Worm (Caenorhabditis elegans): ENCODE results near the gene R10E4.1.

R10E4.1 gene

DNA sequence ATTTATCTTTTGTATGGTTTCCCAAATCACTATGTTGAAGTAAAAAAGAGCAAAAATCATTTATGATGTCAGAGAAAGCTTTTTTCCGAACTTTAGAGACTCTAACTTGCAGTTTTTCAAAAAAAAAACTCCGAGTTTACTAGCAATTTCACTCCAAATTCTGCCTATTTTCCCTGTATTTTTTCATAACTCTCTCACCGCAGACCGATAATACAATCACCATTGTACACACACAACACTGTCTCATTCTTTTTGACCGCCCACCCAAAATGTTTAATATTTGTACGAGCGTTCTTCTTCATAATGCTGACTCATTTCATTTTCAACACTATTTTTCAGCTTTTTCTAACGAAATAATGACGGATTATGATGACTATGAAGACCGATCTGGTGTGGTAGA lies 40.7 kb upstream of the R10E4.1 start, which contains the start of gene F43C1.5:
Gene F43C1.5, plus strand, starts transcription at position 301 of the 400 bp plus-strand sequence.
- TF ChIP-seq ceh-13 (GFP tag; optimal IDR thresholded peaks at IDR 0.05) (no peak), pes-1 (GFP tag; IDR thresholded peaks at IDR 0.05) (no peak), B0310.2 (tag; optimal IDR thresholded peaks at IDR 0.05) (no peak), sea-1 (GFP tag; conservative IDR thresholded peaks at IDR 0.05) (no peak), scrt-1 (GFP tag; IDR thresholded peaks at IDR 0.05) (no peak), ama-1 (optimal IDR thresholded peaks at IDR 0.05) (no peak), flt-1 (GFP tag; IDR thresholded peaks at IDR 0.05) (no peak), ceh-36 (tag; optimal IDR thresholded peaks at IDR 0.05) (no peak), aly-1 (tag; optimal IDR thresholded peaks at IDR 0.05) (no peak), ets-7 (tag; optimal IDR thresholded peaks at IDR 0.05) (no peak), tra-4 (tag; optimal IDR thresholded peaks at IDR 0.05) (no peak), tbx-11 (GFP tag; IDR thresholded peaks at IDR 0.05) (no peak), hnd-1 (tag; optimal IDR thresholded peaks at IDR 0.05) (no peak), hmbx-1 (tag; optimal IDR thresholded peaks at IDR 0.05) (no peak), tbx-37 (GFP tag; conservative IDR thresholded peaks at IDR 0.05) (no peak), hmg-4 (GFP tag; optimal IDR thresholded peaks at IDR 0.05) (no peak), F13C5.2 (tag; optimal IDR thresholded peaks at IDR 0.05) (no peak)

DNA sequence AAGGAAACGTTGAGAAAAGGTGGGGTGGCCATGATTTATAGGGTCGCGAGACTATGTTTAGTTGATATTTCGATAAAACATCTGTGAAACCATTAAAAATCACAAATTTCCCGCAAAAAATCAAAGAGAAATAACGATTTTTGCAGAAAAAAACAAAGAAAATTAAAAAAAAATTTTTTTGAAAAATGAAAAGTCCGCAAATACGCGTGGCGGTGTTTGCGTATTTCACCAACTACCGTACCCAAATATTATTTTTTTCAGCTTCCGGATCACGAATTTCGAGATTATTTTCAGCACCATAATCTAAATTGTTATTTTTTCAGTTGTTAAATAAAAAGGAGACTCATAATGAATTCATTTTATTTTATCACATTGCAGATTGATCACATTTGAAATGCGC lies 39.5 kb upstream of the R10E4.1 start:
- TF ChIP-seq hmg-4 (GFP tag; optimal IDR thresholded peaks at IDR 0.05), result no peak
- TF ChIP-seq scrt-1 (GFP tag; IDR thresholded peaks at IDR 0.05), result no peak
- no peak for TF ChIP-seq hnd-1 (tag; optimal IDR thresholded peaks at IDR 0.05)
- no peak for TF ChIP-seq B0310.2 (tag; optimal IDR thresholded peaks at IDR 0.05)

ce11 chrIII:4231372-4231771 lies 38.2 kb upstream of the R10E4.1 start:
- TF ChIP-seq aly-1 (tag; optimal IDR thresholded peaks at IDR 0.05) (no peak), tra-4 (tag; optimal IDR thresholded peaks at IDR 0.05) (no peak), F13C5.2 (tag; optimal IDR thresholded peaks at IDR 0.05) (no peak), ets-7 (tag; optimal IDR thresholded peaks at IDR 0.05) (no peak), B0310.2 (tag; optimal IDR thresholded peaks at IDR 0.05) (no peak), scrt-1 (GFP tag; IDR thresholded peaks at IDR 0.05) (no peak), sea-1 (GFP tag; conservative IDR thresholded peaks at IDR 0.05) (no peak), tbx-11 (GFP tag; IDR thresholded peaks at IDR 0.05) (no peak), pes-1 (GFP tag; IDR thresholded peaks at IDR 0.05) (no peak), ceh-13 (GFP tag; optimal IDR thresholded peaks at IDR 0.05) (no peak), hnd-1 (tag; optimal IDR thresholded peaks at IDR 0.05) (no peak), hmbx-1 (tag; optimal IDR thresholded peaks at IDR 0.05) (no peak), ama-1 (optimal IDR thresholded peaks at IDR 0.05) (no peak), ceh-36 (tag; optimal IDR thresholded peaks at IDR 0.05) (no peak), hmg-4 (GFP tag; optimal IDR thresholded peaks at IDR 0.05) (no peak)

ce11 chrIII:4232811-4233269 lies 36.7 kb upstream of the R10E4.1 start, which contains the start of gene nhr-20:
Gene nhr-20 (minus strand): TSS chrIII:4233219.
- no peak for TF ChIP-seq sea-1 (GFP tag; conservative IDR thresholded peaks at IDR 0.05)
- no peak for TF ChIP-seq ceh-36 (tag; optimal IDR thresholded peaks at IDR 0.05)
- TF ChIP-seq B0310.2 (tag; optimal IDR thresholded peaks at IDR 0.05), result no peak
- no peak for TF ChIP-seq ets-7 (tag; optimal IDR thresholded peaks at IDR 0.05)

DNA sequence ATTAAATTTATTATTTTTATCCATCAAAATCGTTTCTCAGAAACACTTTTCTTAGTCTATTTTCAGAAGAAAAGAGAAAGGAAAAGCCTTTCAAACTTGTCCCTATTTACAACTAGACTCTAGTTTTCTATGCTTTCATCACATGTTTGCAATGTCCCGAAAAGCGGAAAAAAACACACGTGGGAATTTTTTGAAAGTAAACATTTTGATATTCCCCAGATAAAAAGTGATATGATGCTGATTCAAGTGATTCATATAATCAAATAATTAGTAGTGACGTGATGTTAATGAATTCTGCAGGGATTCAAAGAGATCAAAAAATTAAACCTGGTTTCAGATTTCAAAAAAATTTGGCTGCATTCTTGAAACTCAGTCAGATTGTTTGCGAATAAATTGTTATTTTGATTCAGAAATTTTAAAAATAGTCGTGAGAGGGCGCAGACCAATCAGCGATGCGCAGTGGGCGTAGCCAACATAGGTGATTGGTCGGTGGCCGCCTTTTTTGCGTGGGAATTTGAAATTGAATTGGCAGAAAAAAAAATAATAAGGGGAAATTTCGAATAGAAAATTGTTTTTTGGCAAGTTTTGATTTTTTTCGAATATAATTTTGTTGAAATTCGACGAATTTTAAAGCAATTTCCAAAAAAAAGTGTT lies 34.8 kb upstream of the R10E4.1 start:
- TF ChIP-seq hmg-4 (GFP tag; optimal IDR thresholded peaks at IDR 0.05) (no peak), ceh-36 (tag; optimal IDR thresholded peaks at IDR 0.05) (no peak), ets-7 (tag; optimal IDR thresholded peaks at IDR 0.05) (no peak), tbx-37 (GFP tag; conservative IDR thresholded peaks at IDR 0.05) (no peak), pes-1 (GFP tag; IDR thresholded peaks at IDR 0.05) (no peak), flt-1 (GFP tag; IDR thresholded peaks at IDR 0.05) (no peak), tbx-11 (GFP tag; IDR thresholded peaks at IDR 0.05) (no peak), scrt-1 (GFP tag; IDR thresholded peaks at IDR 0.05) (no peak), sea-1 (GFP tag; conservative IDR thresholded peaks at IDR 0.05) (no peak), tra-4 (tag; optimal IDR thresholded peaks at IDR 0.05) (no peak), ama-1 (optimal IDR thresholded peaks at IDR 0.05) (no peak), hmbx-1 (tag; optimal IDR thresholded peaks at IDR 0.05) (no peak), hnd-1 (tag; optimal IDR thresholded peaks at IDR 0.05) (no peak), B0310.2 (tag; optimal IDR thresholded peaks at IDR 0.05) (no peak), ceh-13 (GFP tag; optimal IDR thresholded peaks at IDR 0.05) (no peak), F13C5.2 (tag; optimal IDR thresholded peaks at IDR 0.05) (no peak)

DNA sequence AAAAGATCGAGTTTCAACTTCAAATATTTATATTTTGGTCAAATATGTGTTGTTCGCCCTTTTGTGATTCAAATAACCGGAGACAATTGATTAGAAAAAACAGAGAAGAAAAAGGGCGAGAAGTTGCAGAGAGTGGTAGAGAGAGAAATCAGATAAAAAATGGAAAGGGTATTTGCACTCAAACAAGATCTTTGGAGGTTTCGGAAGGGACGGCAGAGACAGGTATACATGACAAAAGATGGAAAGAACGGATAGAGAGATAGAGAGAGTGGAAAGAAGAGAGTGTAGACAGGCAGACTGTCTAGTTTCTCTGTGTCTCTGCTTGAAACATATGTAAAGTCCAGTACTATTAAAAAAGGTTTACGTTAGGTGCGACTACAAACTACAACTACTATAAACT lies 33.4 kb upstream of the R10E4.1 start:
- no peak for TF ChIP-seq hnd-1 (tag; optimal IDR thresholded peaks at IDR 0.05)
- no peak for TF ChIP-seq ama-1 (optimal IDR thresholded peaks at IDR 0.05)
- no peak for TF ChIP-seq flt-1 (GFP tag; IDR thresholded peaks at IDR 0.05)
- no peak for TF ChIP-seq ceh-36 (tag; optimal IDR thresholded peaks at IDR 0.05)
- no peak for TF ChIP-seq scrt-1 (GFP tag; IDR thresholded peaks at IDR 0.05)
- no peak for TF ChIP-seq B0310.2 (tag; optimal IDR thresholded peaks at IDR 0.05)
- TF ChIP-seq tbx-37 (GFP tag; conservative IDR thresholded peaks at IDR 0.05), result no peak
- TF ChIP-seq F13C5.2 (tag; optimal IDR thresholded peaks at IDR 0.05), result no peak
- no peak for TF ChIP-seq sea-1 (GFP tag; conservative IDR thresholded peaks at IDR 0.05)
- TF ChIP-seq pes-1 (GFP tag; IDR thresholded peaks at IDR 0.05), result no peak
- TF ChIP-seq hmg-4 (GFP tag; optimal IDR thresholded peaks at IDR 0.05), result no peak
- no peak for TF ChIP-seq tbx-11 (GFP tag; IDR thresholded peaks at IDR 0.05)
- TF ChIP-seq aly-1 (tag; optimal IDR thresholded peaks at IDR 0.05), result no peak
- no peak for TF ChIP-seq ets-7 (tag; optimal IDR thresholded peaks at IDR 0.05)
- no peak for TF ChIP-seq ceh-13 (GFP tag; optimal IDR thresholded peaks at IDR 0.05)
- TF ChIP-seq tra-4 (tag; optimal IDR thresholded peaks at IDR 0.05), result no peak
- TF ChIP-seq hmbx-1 (tag; optimal IDR thresholded peaks at IDR 0.05), result no peak

DNA sequence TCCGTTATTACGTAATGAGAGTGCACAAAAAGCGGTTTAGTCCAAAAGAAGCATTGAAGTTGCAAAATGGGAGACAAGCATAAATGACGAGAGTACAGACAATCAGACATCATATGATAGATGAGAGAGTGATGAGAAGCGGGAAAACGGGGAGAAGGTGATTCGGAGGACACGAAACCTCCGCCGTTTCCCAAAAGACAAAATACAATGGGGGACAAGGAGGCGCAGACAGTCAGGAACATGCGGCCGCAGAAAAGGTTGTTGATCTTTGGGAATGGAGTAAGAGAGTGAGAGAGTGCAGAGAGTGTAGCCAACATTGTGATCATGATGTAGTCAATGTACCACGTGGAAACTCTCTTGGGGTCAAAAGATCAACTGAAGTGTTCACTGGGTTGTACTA lies 31.9 kb upstream of the R10E4.1 start:
- no peak for TF ChIP-seq ets-7 (tag; optimal IDR thresholded peaks at IDR 0.05)
- no peak for TF ChIP-seq tra-4 (tag; optimal IDR thresholded peaks at IDR 0.05)
- TF ChIP-seq hmg-4 (GFP tag; optimal IDR thresholded peaks at IDR 0.05), result peak; percentile 15

All from whole organism, early embryonic.